Fruit fly (Drosophila melanogaster) whole organism, embryonic: ENCODE data around the gene CG5273.

Experiments
- Atf6 ChIP-seq: fragments of 200-800 bp; sonication (Bioruptor generic); IDR thresholded peaks from 2 replicates; pipeline ENCODE4 v1.3.6; 2022; ENCODE audit warnings: missing biosample characterization, missing genetic modification characterization
- CG10565 ChIP-seq: fragments of 200-800 bp; sonication (Bioruptor generic); optimal IDR thresholded peaks from 3 replicates; lab custom pipeline; 2016; ENCODE audit warnings: missing biosample characterization, mild to moderate bottlenecking, missing genetic modification characterization
- CG14710 ChIP-seq: fragments of 200-800 bp; sonication (Bioruptor generic); optimal IDR thresholded peaks from 3 replicates; lab custom pipeline; 2019; ENCODE audit warnings: missing biosample characterization, mild to moderate bottlenecking, missing genetic modification characterization, moderate library complexity
- CG1647 ChIP-seq: fragments of 200-800 bp; sonication (Bioruptor generic); optimal IDR thresholded peaks from 3 replicates; lab custom pipeline; 2016; ENCODE audit warnings: missing biosample characterization, missing genetic modification characterization
- CG17802 ChIP-seq: fragments of 200-800 bp; sonication (Bioruptor generic); optimal IDR thresholded peaks from 2 replicates; lab custom pipeline; 2018; ENCODE audit warnings: missing biosample characterization, mild to moderate bottlenecking, missing genetic modification characterization, moderate library complexity
- CG3065 ChIP-seq: fragments of 200-800 bp; sonication (Bioruptor generic); optimal IDR thresholded peaks from 2 replicates; lab custom pipeline; 2016; ENCODE audit warnings: missing biosample characterization, missing genetic modification characterization
- CG3163 ChIP-seq: fragments of 200-800 bp; sonication (Bioruptor generic); optimal IDR thresholded peaks from 3 replicates; lab custom pipeline; 2016; ENCODE audit warnings: missing biosample characterization, missing genetic modification characterization
- CG34422 ChIP-seq: fragments of 200-800 bp; sonication (Bioruptor generic); IDR thresholded peaks from 3 replicates; pipeline ENCODE4 v1.3.6; 2022; ENCODE audit warnings: missing biosample characterization, missing genetic modification characterization
- CG3995 ChIP-seq: fragments of 200-800 bp; sonication (Bioruptor generic); optimal IDR thresholded peaks from 3 replicates; lab custom pipeline; 2016; ENCODE audit warnings: missing biosample characterization, missing genetic modification characterization
- CG4404 ChIP-seq: fragments of 200-800 bp; sonication (Bioruptor generic); IDR thresholded peaks from 2 replicates; pipeline ENCODE4 v1.3.6; 2022; ENCODE audit warnings: missing biosample characterization, missing genetic modification characterization
- CG6175 ChIP-seq: fragments of 200-800 bp; sonication (Bioruptor generic); IDR thresholded peaks from 3 replicates; pipeline ENCODE4 v1.3.6; 2022; ENCODE audit warnings: missing biosample characterization, missing genetic modification characterization
- CG6683 ChIP-seq: fragments of 200-800 bp; sonication (Bioruptor generic); optimal IDR thresholded peaks from 2 replicates; lab custom pipeline; 2017; ENCODE audit warnings: missing biosample characterization, mild to moderate bottlenecking, missing genetic modification characterization, missing genetic modification reagents
- CG8388 ChIP-seq: fragments of 200-800 bp; sonication (Bioruptor generic); optimal IDR thresholded peaks from 2 replicates; lab custom pipeline; 2019; ENCODE audit warnings: missing biosample characterization, mild to moderate bottlenecking, missing genetic modification characterization, moderate library complexity
- CG9932 ChIP-seq: fragments of 200-800 bp; sonication (Bioruptor generic); IDR thresholded peaks from 2 replicates; pipeline ENCODE4 v1.3.6; 2022; ENCODE audit warnings: missing biosample characterization, missing genetic modification characterization
- Camta ChIP-seq: fragments of 200-800 bp; sonication (Bioruptor generic); optimal IDR thresholded peaks from 2 replicates; lab custom pipeline; 2016; ENCODE audit warnings: missing biosample characterization, missing genetic modification characterization
- Hr39 ChIP-seq: fragments of >200 bp; optimal IDR thresholded peaks from 2 replicates; lab custom pipeline; 2017
- Lim3 ChIP-seq: fragments of 200-800 bp; sonication (Bioruptor generic); IDR thresholded peaks from 2 replicates; pipeline ENCODE4 v1.3.6; 2022; ENCODE audit warnings: missing biosample characterization, missing genetic modification characterization
- Lpt ChIP-seq: fragments of >200 bp; optimal IDR thresholded peaks from 2 replicates; lab custom pipeline; 2018; ENCODE audit warnings: missing biosample characterization, missing genetic modification characterization
- MBD-R2 ChIP-seq: fragments of 200-800 bp; sonication (Bioruptor generic); IDR thresholded peaks from 2 replicates; pipeline ENCODE4 v1.3.6; 2022; ENCODE audit warnings: missing biosample characterization, missing genetic modification characterization
- MTF-1 ChIP-seq: fragments of 200-800 bp; sonication (Bioruptor generic); optimal IDR thresholded peaks from 2 replicates; lab custom pipeline; 2018; ENCODE audit warnings: missing biosample characterization, mild to moderate bottlenecking, missing genetic modification characterization, borderline replicate concordance
- NC2β ChIP-seq: fragments of 200-800 bp; sonication (Bioruptor generic); optimal IDR thresholded peaks from 2 replicates; lab custom pipeline; 2016; ENCODE audit warnings: missing biosample characterization, missing genetic modification characterization
- Neu2 ChIP-seq: fragments of 200-800 bp; sonication (Bioruptor generic); optimal IDR thresholded peaks from 3 replicates; lab custom pipeline; 2016; ENCODE audit warnings: missing biosample characterization, missing genetic modification characterization, borderline replicate concordance
- NfI ChIP-seq: fragments of 200-800 bp; sonication (Bioruptor generic); optimal IDR thresholded peaks from 3 replicates; lab custom pipeline; 2018; ENCODE audit warnings: missing biosample characterization, mild to moderate bottlenecking, missing genetic modification characterization, moderate library complexity
- Poxn ChIP-seq: fragments of 200-800 bp; sonication (Bioruptor generic); IDR thresholded peaks from 2 replicates; pipeline ENCODE4 v1.3.6; 2022; ENCODE audit warnings: missing biosample characterization, missing genetic modification characterization
- Rfx ChIP-seq: fragments of 200-800 bp; sonication (Bioruptor generic); IDR thresholded peaks from 2 replicates; pipeline ENCODE4 v1.3.6; 2022; ENCODE audit warnings: missing biosample characterization, missing genetic modification characterization
- Ssrp ChIP-seq: fragments of 200-800 bp; sonication (Bioruptor generic); optimal IDR thresholded peaks from 2 replicates; lab custom pipeline; 2018; ENCODE audit warnings: missing biosample characterization, mild to moderate bottlenecking, missing genetic modification characterization, moderate library complexity
- TFAM ChIP-seq: fragments of 200-800 bp; sonication (Bioruptor generic); optimal IDR thresholded peaks from 2 replicates; lab custom pipeline; 2017; ENCODE audit warnings: missing biosample characterization, missing genetic modification characterization, inconsistent platforms
- Usf ChIP-seq: fragments of 200-800 bp; sonication (Bioruptor generic); optimal IDR thresholded peaks from 2 replicates; lab custom pipeline; 2017; ENCODE audit warnings: missing genotype, missing biosample characterization, missing genetic modification characterization
- ato ChIP-seq: fragments of 200-800 bp; sonication (Bioruptor generic); IDR thresholded peaks from 2 replicates; pipeline ENCODE4 v1.3.6; 2022; ENCODE audit warnings: missing biosample characterization, missing genetic modification characterization; ENCODE audit not compliant: partially characterized antibody
- chif ChIP-seq, 2 experiments: fragments of 200-800 bp; sonication (Bioruptor generic); optimal IDR thresholded peaks; 3 replicates each; lab custom pipeline; 2016; ENCODE audit warnings: missing biosample characterization in 2 of 2, missing genetic modification characterization in 2 of 2
- ci ChIP-seq: fragments of 200-800 bp; sonication (Bioruptor generic); IDR thresholded peaks from 3 replicates; pipeline ENCODE4 v1.3.6; 2022; ENCODE audit warnings: missing biosample characterization, missing genetic modification characterization
- cwo ChIP-seq: fragments of 200-800 bp; sonication (Bioruptor generic); optimal IDR thresholded peaks from 3 replicates; lab custom pipeline; 2017; ENCODE audit warnings: missing biosample characterization, missing genetic modification characterization, mild to moderate bottlenecking, moderate library complexity, missing genetic modification reagents
- dan ChIP-seq: fragments of 200-800 bp; sonication (Bioruptor generic); IDR thresholded peaks from 2 replicates; pipeline ENCODE4 v1.3.6; 2022; ENCODE audit warnings: missing biosample characterization, missing genetic modification characterization
- hbn ChIP-seq: fragments of 200-800 bp; sonication (Bioruptor generic); IDR thresholded peaks from 2 replicates; pipeline ENCODE4 v1.3.6; 2022; ENCODE audit warnings: missing biosample characterization, missing genetic modification characterization; ENCODE audit not compliant: partially characterized antibody
- inv ChIP-seq: fragments of 200-800 bp; sonication (Bioruptor generic); IDR thresholded peaks from 2 replicates; pipeline ENCODE4 v1.3.6; 2022; ENCODE audit warnings: missing biosample characterization, missing genetic modification characterization; ENCODE audit not compliant: partially characterized antibody
- lov ChIP-seq, 2 experiments: fragments of 200-800 bp in 1 of 2; fragments of >200 bp in 1 of 2; sonication (Bioruptor generic) in 1 of 2; IDR thresholded peaks in 1 of 2; optimal IDR thresholded peaks in 1 of 2; 2 replicates in 1 of 2; 3 replicates in 1 of 2; pipeline versions ENCODE4 v1.3.6 to Lab custom; 2017 to 2022; ENCODE audit warnings: missing biosample characterization in 1 of 2, missing genetic modification characterization in 1 of 2
- luna ChIP-seq: fragments of 200-800 bp; sonication (Bioruptor generic); optimal IDR thresholded peaks from 2 replicates; lab custom pipeline; 2016; ENCODE audit warnings: missing biosample characterization, missing genetic modification characterization
- maf-S ChIP-seq: fragments of 200-800 bp; sonication (Bioruptor generic); optimal IDR thresholded peaks from 2 replicates; lab custom pipeline; 2016; ENCODE audit warnings: missing biosample characterization, missing genetic modification characterization
- pnt ChIP-seq: fragments of 200-800 bp; sonication (Bioruptor generic); optimal IDR thresholded peaks from 3 replicates; lab custom pipeline; 2016; ENCODE audit warnings: missing biosample characterization, missing genetic modification characterization
- prd ChIP-seq, 3 experiments: fragments of >200 bp in 2 of 3; fragments of 200-800 bp in 1 of 3; sonication (Bioruptor generic) in 1 of 3; optimal IDR thresholded peaks in 2 of 3; IDR thresholded peaks in 1 of 3; 2 replicates in 2 of 3; 3 replicates in 1 of 3; pipeline versions ENCODE4 v1.3.6 to Lab custom; 2017 to 2022; ENCODE audit warnings: missing biosample characterization in 1 of 3, missing genetic modification characterization in 1 of 3
- pzg ChIP-seq: fragments of 200-800 bp; sonication (Bioruptor generic); optimal IDR thresholded peaks from 3 replicates; lab custom pipeline; 2018; ENCODE audit warnings: missing biosample characterization, mild to moderate bottlenecking, missing genetic modification characterization, moderate library complexity
- run ChIP-seq: fragments of 200-800 bp; sonication (Bioruptor generic); optimal IDR thresholded peaks from 3 replicates; lab custom pipeline; 2018; ENCODE audit warnings: missing biosample characterization, mild to moderate bottlenecking, missing genetic modification characterization
- schlank ChIP-seq: fragments of 200-800 bp; sonication (Bioruptor generic); optimal IDR thresholded peaks from 2 replicates; lab custom pipeline; 2018; ENCODE audit warnings: missing biosample characterization, mild to moderate bottlenecking, missing genetic modification characterization
- stwl ChIP-seq: fragments of 200-800 bp; sonication (Bioruptor generic); optimal IDR thresholded peaks from 3 replicates; lab custom pipeline; 2018; ENCODE audit warnings: missing biosample characterization, mild to moderate bottlenecking, missing genetic modification characterization, moderate library complexity
- tna ChIP-seq: fragments of 200-800 bp; sonication (Bioruptor generic); IDR thresholded peaks from 2 replicates; pipeline ENCODE4 v1.3.6; 2022; ENCODE audit warnings: missing biosample characterization, missing genetic modification characterization; ENCODE audit not compliant: partially characterized antibody
- tup ChIP-seq: fragments of 200-800 bp; sonication (Bioruptor generic); optimal IDR thresholded peaks from 2 replicates; lab custom pipeline; 2016; ENCODE audit warnings: missing biosample characterization, mild to moderate bottlenecking, missing genetic modification characterization, moderate library complexity
- vvl ChIP-seq: fragments of 200-800 bp; sonication (Bioruptor generic); IDR thresholded peaks from 2 replicates; pipeline ENCODE4 v1.3.6; 2022; ENCODE audit warnings: missing biosample characterization, missing genetic modification characterization

The CG5273 gene

DNA sequence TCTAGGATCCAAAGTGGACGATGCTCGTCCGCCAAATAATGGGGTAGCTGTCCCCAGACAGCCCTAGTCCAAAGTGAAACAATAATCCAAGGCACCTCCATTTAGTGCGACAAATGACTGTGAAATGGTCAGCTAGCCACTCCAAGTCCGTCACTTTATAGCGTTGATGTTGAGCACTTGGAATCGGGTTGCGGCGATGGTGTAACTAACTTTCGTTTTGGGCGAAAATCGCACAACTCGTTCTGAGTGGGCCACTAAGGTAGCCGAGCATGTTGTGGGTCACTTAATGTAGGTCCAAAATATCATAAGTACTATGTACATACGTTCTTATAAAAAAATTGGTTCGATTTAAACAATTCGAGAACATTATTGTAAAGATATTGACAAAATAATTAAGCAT lies 5.8 kb upstream of the CG5273 start, which contains the start of gene CG13361:
Gene CG13361 (minus strand): TSS at position 101 of the 400 bp plus-strand sequence.
- TF ChIP-seq Lim3 (GFP tag; lab: Robert Waterston, UW) = no peak
- no peak for TF ChIP-seq run (tag; lab: Kevin White, UChicago)
- no peak for TF ChIP-seq CG9932
- no peak for TF ChIP-seq schlank
- no peak for TF ChIP-seq hbn (GFP tag; lab: Robert Waterston, UW)
- no peak for TF ChIP-seq tna (GFP tag; lab: Robert Waterston, UW)
- no peak for TF ChIP-seq CG3163 (GFP tag; lab: Kevin White, UChicago)

DNA sequence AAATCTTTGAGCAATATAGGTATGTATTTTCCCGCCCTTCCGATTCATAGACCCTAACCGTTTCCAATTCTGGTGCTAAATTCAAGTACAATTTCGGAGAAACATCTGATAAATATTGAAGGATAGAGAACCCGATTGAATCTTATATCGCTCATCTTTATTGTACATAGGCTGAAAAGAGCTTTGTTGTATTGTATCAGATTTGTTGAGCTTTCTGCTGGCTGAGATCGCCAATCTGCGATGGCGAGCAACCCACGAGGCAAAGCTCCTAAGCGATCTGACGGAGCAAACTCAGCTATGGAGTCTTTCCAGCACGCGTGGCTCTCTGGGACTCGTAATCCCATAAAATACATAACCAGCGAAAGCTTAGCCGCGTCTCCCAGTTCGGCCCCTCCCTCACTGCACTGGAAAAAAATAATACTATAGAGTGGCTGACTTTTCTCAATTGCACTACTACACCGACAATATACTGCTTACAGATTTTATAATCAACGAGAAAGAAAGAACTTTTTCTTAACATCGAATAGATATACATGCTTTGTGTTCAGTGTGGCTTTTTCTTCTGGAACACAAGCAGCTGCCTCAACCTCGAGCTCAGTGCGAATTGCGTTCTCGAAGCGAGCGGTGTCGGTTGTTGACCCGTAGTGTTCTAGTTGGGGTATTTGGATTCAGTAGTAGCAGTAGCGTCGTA lies 3.6 kb upstream of the CG5273 start:
- no peak for TF ChIP-seq inv (GFP tag; lab: Robert Waterston, UW)
- no peak for TF ChIP-seq Neu2 (GFP tag; lab: Kevin White, UChicago)
- TF ChIP-seq MTF-1 (GFP tag; lab: Kevin White, UChicago) = peak; percentile 64
- TF ChIP-seq CG10565 (GFP tag; lab: Kevin White, UChicago) = no peak
- TF ChIP-seq CG6683 (GFP tag; lab: Kevin White, UChicago) = peak; percentile 66
- TF ChIP-seq cwo (GFP tag; lab: Kevin White, UChicago) = peak; percentile 90
- no peak for TF ChIP-seq Hr39 (lab: Kevin White, UChicago)
- TF ChIP-seq CG3995 (GFP tag; lab: Kevin White, UChicago) = peak; percentile 31
- peak; percentile 10 for TF ChIP-seq pzg (GFP tag; lab: Kevin White, UChicago)
- TF ChIP-seq maf-S = peak; percentile 87
- TF ChIP-seq run (tag; lab: Kevin White, UChicago) = peak; percentile 8
- peak; percentile 82 for TF ChIP-seq NfI (GFP tag; lab: Kevin White, UChicago)
- TF ChIP-seq lov (optimal IDR thresholded peaks at IDR 0.05; lab: Kevin White, UChicago) = no peak
- no peak for TF ChIP-seq lov (GFP tag; IDR thresholded peaks at IDR 0.05; lab: Robert Waterston, UW)
- TF ChIP-seq pnt (GFP tag; lab: Kevin White, UChicago) = peak; percentile 78
- TF ChIP-seq CG34422 (GFP tag; lab: Robert Waterston, UW) = peak; percentile 87
- TF ChIP-seq CG3065 (GFP tag; lab: Kevin White, UChicago) = peak; percentile 50
- peak; percentile 72 for TF ChIP-seq NC2β (GFP tag; lab: Kevin White, UChicago)
- TF ChIP-seq CG4404 = peak; percentile 59
- peak; percentile 81 for TF ChIP-seq tup (GFP tag; lab: Kevin White, UChicago)
- TF ChIP-seq CG1647 = peak; percentile 77
- TF ChIP-seq Lpt (GFP tag; lab: Kevin White, UChicago) = no peak
- TF ChIP-seq MBD-R2 = peak; percentile 81
- peak; percentile 89 for TF ChIP-seq CG6175 (GFP tag; lab: Robert Waterston, UW)
- peak; percentile 58 for TF ChIP-seq Usf (GFP tag; lab: Kevin White, UChicago)
- TF ChIP-seq schlank = peak; percentile 79
- TF ChIP-seq ato (GFP tag; lab: Robert Waterston, UW) = no peak
- TF ChIP-seq Atf6 (GFP tag; lab: Robert Waterston, UW) = peak; percentile 92
- peak; percentile 79 for TF ChIP-seq luna (GFP tag; lab: Kevin White, UChicago)
- no peak for TF ChIP-seq prd (optimal IDR thresholded peaks at IDR 0.05; lab: Kevin White, UChicago)
- peak; percentile 85 for TF ChIP-seq prd (GFP tag; IDR thresholded peaks at IDR 0.05; lab: Robert Waterston, UW)
- peak; percentile 92 for TF ChIP-seq vvl (GFP tag; lab: Robert Waterston, UW)
- no peak for TF ChIP-seq dan (GFP tag; lab: Robert Waterston, UW)
- peak; percentile 35 for TF ChIP-seq CG14710 (tag; lab: Kevin White, UChicago)
- peak; percentile 47 for TF ChIP-seq CG17802 (tag; lab: Kevin White, UChicago)
- TF ChIP-seq Ssrp (tag; lab: Kevin White, UChicago) = peak; percentile 59
- TF ChIP-seq chif (GFP tag; optimal IDR thresholded peaks at IDR 0.05; lab: Kevin White, UChicago) = peak; percentile 72 to 74
- TF ChIP-seq Camta (GFP tag; lab: Kevin White, UChicago) = peak; percentile 65
- TF ChIP-seq stwl (tag; lab: Kevin White, UChicago) = no peak
- TF ChIP-seq ci (GFP tag; lab: Robert Waterston, UW) = peak; percentile 87
- TF ChIP-seq TFAM = no peak
- peak; percentile 60 for TF ChIP-seq CG8388 (GFP tag; lab: Kevin White, UChicago)
- TF ChIP-seq Poxn (GFP tag; lab: Robert Waterston, UW) = peak; percentile 87
- peak; percentile 97 for TF ChIP-seq Rfx (GFP tag; lab: Robert Waterston, UW)
